Worm (Caenorhabditis elegans): Measurements from ENCODE around the gene cccp-1.

Gene cccp-1

ce11 chrIII:12472497-12472896 lies at the start of gene cccp-1:
cccp-1 (plus strand) TSS chrIII:12472873.
- TF ChIP-seq pes-1 (GFP tag; IDR thresholded peaks at IDR 0.05) (no peak), F13C5.2 (tag; optimal IDR thresholded peaks at IDR 0.05) (no peak), B0310.2 (tag; optimal IDR thresholded peaks at IDR 0.05) (no peak), scrt-1 (GFP tag; IDR thresholded peaks at IDR 0.05) (no peak), hmbx-1 (tag; optimal IDR thresholded peaks at IDR 0.05) (no peak), hnd-1 (tag; optimal IDR thresholded peaks at IDR 0.05) (no peak), ets-7 (tag; optimal IDR thresholded peaks at IDR 0.05) (no peak), ceh-36 (tag; optimal IDR thresholded peaks at IDR 0.05) (no peak), tra-4 (tag; optimal IDR thresholded peaks at IDR 0.05) (no peak), ceh-13 (GFP tag; optimal IDR thresholded peaks at IDR 0.05) (no peak), flt-1 (GFP tag; IDR thresholded peaks at IDR 0.05) (no peak)

- TF ChIP-seq tbx-11 (GFP tag; IDR thresholded peaks at IDR 0.05) = no peak
- TF ChIP-seq ceh-13 (GFP tag; optimal IDR thresholded peaks at IDR 0.05) = no peak
- no peak for TF ChIP-seq hnd-1 (tag; optimal IDR thresholded peaks at IDR 0.05)
- no peak for TF ChIP-seq hmg-4 (GFP tag; optimal IDR thresholded peaks at IDR 0.05)
- no peak for TF ChIP-seq tra-4 (tag; optimal IDR thresholded peaks at IDR 0.05)
Measured at ce11 chrIII:12424066-12424465, 48.6 kb upstream of the cccp-1 start.

- TF ChIP-seq aly-1 (tag; optimal IDR thresholded peaks at IDR 0.05) (no peak), ama-1 (optimal IDR thresholded peaks at IDR 0.05) (no peak), ceh-36 (tag; optimal IDR thresholded peaks at IDR 0.05) (no peak), ets-7 (tag; optimal IDR thresholded peaks at IDR 0.05) (no peak), pes-1 (GFP tag; IDR thresholded peaks at IDR 0.05) (no peak), scrt-1 (GFP tag; IDR thresholded peaks at IDR 0.05) (no peak), tbx-37 (GFP tag; conservative IDR thresholded peaks at IDR 0.05) (no peak), hmg-4 (GFP tag; optimal IDR thresholded peaks at IDR 0.05) (no peak), ceh-13 (GFP tag; optimal IDR thresholded peaks at IDR 0.05) (no peak), hmbx-1 (tag; optimal IDR thresholded peaks at IDR 0.05) (no peak), tra-4 (tag; optimal IDR thresholded peaks at IDR 0.05) (no peak), hnd-1 (tag; optimal IDR thresholded peaks at IDR 0.05) (no peak), sea-1 (GFP tag; conservative IDR thresholded peaks at IDR 0.05) (no peak), B0310.2 (tag; optimal IDR thresholded peaks at IDR 0.05) (no peak), F13C5.2 (tag; optimal IDR thresholded peaks at IDR 0.05) (no peak)
Measured at ce11 chrIII:12424663-12425062, 48.0 kb upstream of the cccp-1 start.

DNA sequence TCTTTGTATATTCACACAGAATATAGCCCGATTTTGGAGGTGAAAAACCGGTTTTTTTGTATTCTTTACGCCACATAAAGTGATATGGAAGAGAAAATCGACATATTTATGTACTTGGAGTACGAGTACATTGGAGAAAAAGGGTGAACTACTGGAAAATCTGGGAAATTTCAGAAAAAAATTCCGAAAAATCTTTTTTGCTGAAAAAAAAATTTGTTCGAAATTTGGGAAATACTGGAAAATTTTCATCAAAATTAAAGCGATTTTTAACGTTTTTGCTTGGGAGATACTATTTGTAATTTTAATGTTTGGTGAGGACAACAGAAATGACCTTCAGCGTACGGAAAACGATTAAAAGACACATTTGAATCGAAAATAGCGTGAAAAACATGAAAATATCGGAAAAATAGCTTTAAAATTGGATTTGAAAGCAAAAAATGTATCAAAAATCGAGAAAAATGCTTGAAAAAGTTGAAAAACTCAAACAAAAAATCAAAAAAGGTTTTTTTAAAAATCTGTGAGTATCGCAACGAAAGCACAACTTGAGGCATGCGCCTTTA lies 46.7 kb upstream of the cccp-1 start:
- TF ChIP-seq tbx-37 (GFP tag; conservative IDR thresholded peaks at IDR 0.05) = no peak
- no peak for TF ChIP-seq F13C5.2 (tag; optimal IDR thresholded peaks at IDR 0.05)
- TF ChIP-seq aly-1 (tag; optimal IDR thresholded peaks at IDR 0.05) = no peak
- no peak for TF ChIP-seq ceh-36 (tag; optimal IDR thresholded peaks at IDR 0.05)
- no peak for TF ChIP-seq hnd-1 (tag; optimal IDR thresholded peaks at IDR 0.05)
- TF ChIP-seq B0310.2 (tag; optimal IDR thresholded peaks at IDR 0.05) = no peak
- no peak for TF ChIP-seq tbx-11 (GFP tag; IDR thresholded peaks at IDR 0.05)
- no peak for TF ChIP-seq ceh-13 (GFP tag; optimal IDR thresholded peaks at IDR 0.05)
- no peak for TF ChIP-seq hmbx-1 (tag; optimal IDR thresholded peaks at IDR 0.05)
- TF ChIP-seq scrt-1 (GFP tag; IDR thresholded peaks at IDR 0.05) = no peak
- no peak for TF ChIP-seq ets-7 (tag; optimal IDR thresholded peaks at IDR 0.05)
- TF ChIP-seq flt-1 (GFP tag; IDR thresholded peaks at IDR 0.05) = no peak
- no peak for TF ChIP-seq hmg-4 (GFP tag; optimal IDR thresholded peaks at IDR 0.05)
- no peak for TF ChIP-seq tra-4 (tag; optimal IDR thresholded peaks at IDR 0.05)
- no peak for TF ChIP-seq pes-1 (GFP tag; IDR thresholded peaks at IDR 0.05)
- TF ChIP-seq sea-1 (GFP tag; conservative IDR thresholded peaks at IDR 0.05) = no peak
- TF ChIP-seq ama-1 (optimal IDR thresholded peaks at IDR 0.05) = no peak

ce11 chrIII:12426558-12426957 lies 46.1 kb upstream of the cccp-1 start, which contains the start of gene pie-1:
pie-1 (plus strand) TSS chrIII:12426893.
- TF ChIP-seq hmbx-1 (tag; optimal IDR thresholded peaks at IDR 0.05) = no peak
- no peak for TF ChIP-seq ceh-13 (GFP tag; optimal IDR thresholded peaks at IDR 0.05)
- TF ChIP-seq tbx-37 (GFP tag; conservative IDR thresholded peaks at IDR 0.05) = no peak
- TF ChIP-seq hmg-4 (GFP tag; optimal IDR thresholded peaks at IDR 0.05) = no peak
- no peak for TF ChIP-seq pes-1 (GFP tag; IDR thresholded peaks at IDR 0.05)
- no peak for TF ChIP-seq B0310.2 (tag; optimal IDR thresholded peaks at IDR 0.05)
- TF ChIP-seq hnd-1 (tag; optimal IDR thresholded peaks at IDR 0.05) = no peak
- no peak for TF ChIP-seq ceh-36 (tag; optimal IDR thresholded peaks at IDR 0.05)
- no peak for TF ChIP-seq tbx-11 (GFP tag; IDR thresholded peaks at IDR 0.05)
- no peak for TF ChIP-seq F13C5.2 (tag; optimal IDR thresholded peaks at IDR 0.05)
- TF ChIP-seq ama-1 (optimal IDR thresholded peaks at IDR 0.05) = no peak
- no peak for TF ChIP-seq ets-7 (tag; optimal IDR thresholded peaks at IDR 0.05)
- no peak for TF ChIP-seq tra-4 (tag; optimal IDR thresholded peaks at IDR 0.05)
- TF ChIP-seq flt-1 (GFP tag; IDR thresholded peaks at IDR 0.05) = no peak
- TF ChIP-seq scrt-1 (GFP tag; IDR thresholded peaks at IDR 0.05) = no peak

ce11 chrIII:12427527-12428263 lies 45.0 kb upstream of the cccp-1 start:
- TF ChIP-seq flt-1 (GFP tag; IDR thresholded peaks at IDR 0.05) (no peak), ets-7 (tag; optimal IDR thresholded peaks at IDR 0.05) (no peak), tbx-11 (GFP tag; IDR thresholded peaks at IDR 0.05) (no peak), aly-1 (tag; optimal IDR thresholded peaks at IDR 0.05) (no peak)

DNA sequence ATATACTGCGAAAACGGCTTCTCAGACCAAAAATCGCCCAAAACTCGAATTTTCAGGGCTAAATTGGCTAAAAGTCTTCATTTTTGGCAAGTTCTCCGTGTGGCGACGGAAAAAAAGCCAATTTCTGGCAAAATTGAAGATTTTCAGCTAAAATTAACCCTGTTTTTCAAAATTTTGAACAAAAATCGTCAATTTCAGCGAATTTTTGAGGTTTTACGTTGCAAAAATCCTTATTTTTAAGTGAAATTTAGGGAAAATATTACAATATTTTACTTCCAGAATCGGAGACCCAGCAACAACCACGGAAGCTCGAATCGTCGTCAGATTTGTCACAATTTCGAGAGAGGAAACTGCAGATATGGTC lies 44.4 kb upstream of the cccp-1 start:
- TF ChIP-seq hmbx-1 (tag; optimal IDR thresholded peaks at IDR 0.05) (no peak), sea-1 (GFP tag; conservative IDR thresholded peaks at IDR 0.05) (no peak), scrt-1 (GFP tag; IDR thresholded peaks at IDR 0.05) (no peak), hmg-4 (GFP tag; optimal IDR thresholded peaks at IDR 0.05) (no peak), pes-1 (GFP tag; IDR thresholded peaks at IDR 0.05) (no peak), ceh-13 (GFP tag; optimal IDR thresholded peaks at IDR 0.05) (no peak), ceh-36 (tag; optimal IDR thresholded peaks at IDR 0.05) (no peak), aly-1 (tag; optimal IDR thresholded peaks at IDR 0.05) (no peak), F13C5.2 (tag; optimal IDR thresholded peaks at IDR 0.05) (no peak), hnd-1 (tag; optimal IDR thresholded peaks at IDR 0.05) (no peak), tra-4 (tag; optimal IDR thresholded peaks at IDR 0.05) (no peak), ama-1 (optimal IDR thresholded peaks at IDR 0.05) (no peak), tbx-37 (GFP tag; conservative IDR thresholded peaks at IDR 0.05) (no peak), tbx-11 (GFP tag; IDR thresholded peaks at IDR 0.05) (no peak), ets-7 (tag; optimal IDR thresholded peaks at IDR 0.05) (no peak), flt-1 (GFP tag; IDR thresholded peaks at IDR 0.05) (no peak), B0310.2 (tag; optimal IDR thresholded peaks at IDR 0.05) (no peak)
